Worm (Caenorhabditis elegans) whole organism, early embryonic: ENCODE measurements around the gene Y54F10AR.2.

Experiments
- B0310.2 ChIP-seq: sonication (generic microtip); optimal IDR thresholded peaks from 2 replicates; lab custom pipeline; 2016; ENCODE audit warnings: mild to moderate bottlenecking, missing genetic modification characterization, missing compliant biosample characterization
- aly-1 ChIP-seq: sonication (generic microtip); optimal IDR thresholded peaks from 2 replicates; lab custom pipeline; 2016; ENCODE audit warnings: missing genetic modification characterization, missing compliant biosample characterization
- ceh-36 ChIP-seq: sonication (generic microtip); optimal IDR thresholded peaks from 2 replicates; lab custom pipeline; 2016; ENCODE audit warnings: missing genetic modification characterization, inconsistent platforms, missing compliant biosample characterization
- ets-7 ChIP-seq: sonication (generic microtip); optimal IDR thresholded peaks from 2 replicates; lab custom pipeline; 2016; ENCODE audit warnings: missing genotype, missing genetic modification characterization, missing compliant biosample characterization

DNA sequence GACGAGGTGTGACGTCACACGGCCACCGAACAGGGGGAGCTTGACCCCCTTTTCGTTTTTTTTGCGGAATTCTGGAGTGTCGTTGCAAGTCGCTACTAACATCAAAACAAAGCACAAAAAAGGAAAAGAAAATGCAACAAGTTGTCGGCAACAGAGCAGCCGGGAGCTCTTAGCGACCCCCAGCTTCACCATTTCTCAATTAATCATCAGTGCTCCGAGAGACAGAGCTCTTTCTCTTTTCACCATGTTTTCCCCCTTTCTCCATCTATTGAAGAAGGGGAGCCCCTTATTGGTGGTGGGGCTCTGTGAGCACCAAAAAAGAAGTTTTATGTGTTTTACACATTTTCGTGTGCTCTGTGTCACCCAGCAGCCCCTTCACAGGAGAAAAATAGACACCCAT is 17.8 kb downstream of the Y54F10AR.2 start:
- TF ChIP-seq ets-7 (tag; lab: Kevin White, UChicago) = no peak
- no peak for TF ChIP-seq B0310.2 (tag; lab: Kevin White, UChicago)
- no peak for TF ChIP-seq ceh-36 (tag; lab: Kevin White, UChicago)
- TF ChIP-seq aly-1 = no peak
